Worm (Caenorhabditis elegans) whole organism, young adult: ENCODE results near the gene panl-3.

Experiments
- F23B12.7 ChIP-seq: sonication (generic microtip); optimal IDR thresholded peaks from 2 replicates; lab custom pipeline; 2017; ENCODE audit warnings: missing genetic modification characterization, mild to moderate bottlenecking, missing compliant biosample characterization, antibody characterized with exemption, moderate library complexity; ENCODE audit not compliant: insufficient read depth
- K12H6.12 ChIP-seq: fragments of 200-800 bp; sonication (Bioruptor generic); optimal IDR thresholded peaks from 2 replicates; lab custom pipeline; 2018; ENCODE audit warnings: mild to moderate bottlenecking, missing genetic modification characterization, missing compliant biosample characterization
- Y53F4B.3 ChIP-seq: fragments of 200-800 bp; sonication (Bioruptor generic); IDR thresholded peaks from 2 replicates; pipeline ENCODE4 v1.3.6; 2022; ENCODE audit warnings: missing genetic modification reagents, missing genetic modification characterization, missing compliant biosample characterization
- Y79H2A.3 ChIP-seq: fragments of 200-800 bp; sonication (Bioruptor generic); conservative IDR thresholded peaks from 2 replicates; pipeline ENCODE4 v1.3.6; 2022; ENCODE audit warnings: missing genetic modification reagents, missing genetic modification characterization, missing compliant biosample characterization
- ZK185.1 ChIP-seq: sonication (generic microtip); optimal IDR thresholded peaks from 2 replicates; lab custom pipeline; 2016; ENCODE audit warnings: mild to moderate bottlenecking, missing genetic modification characterization, missing compliant biosample characterization; ENCODE audit not compliant: poor library complexity, severe bottlenecking
- aptf-3 ChIP-seq: fragments of 200-800 bp; sonication (Bioruptor generic); IDR thresholded peaks from 2 replicates; pipeline ENCODE4 v1.3.6; 2022; ENCODE audit warnings: missing genetic modification characterization, missing compliant biosample characterization
- athp-1 ChIP-seq: sonication (generic microtip); optimal IDR thresholded peaks from 2 replicates; lab custom pipeline; 2017; ENCODE audit warnings: mild to moderate bottlenecking, missing genetic modification characterization, missing compliant biosample characterization
- attf-3 ChIP-seq: fragments of 200-800 bp; sonication (Bioruptor generic); conservative IDR thresholded peaks from 2 replicates; pipeline ENCODE4 v1.3.6; 2022; ENCODE audit warnings: missing genetic modification reagents, missing genetic modification characterization, missing compliant biosample characterization
- bed-2 ChIP-seq: fragments of 200-800 bp; sonication (Bioruptor generic); IDR thresholded peaks from 2 replicates; pipeline ENCODE4 v1.3.6; 2022; ENCODE audit warnings: missing genetic modification reagents, missing genetic modification characterization, missing compliant biosample characterization
- ccch-3 ChIP-seq: fragments of 200-800 bp; sonication (Bioruptor generic); optimal IDR thresholded peaks from 2 replicates; lab custom pipeline; 2018; ENCODE audit warnings: mild to moderate bottlenecking, missing genetic modification characterization, missing compliant biosample characterization
- cebp-1 ChIP-seq, 2 experiments: fragments of 200-800 bp in 1 of 2; sonication (Bioruptor generic) in 1 of 2; sonication (generic microtip) in 1 of 2; IDR thresholded peaks in 1 of 2; optimal IDR thresholded peaks in 1 of 2; 2 replicates each; pipeline versions ENCODE4 v1.3.6 to Lab custom; 2017 to 2022; ENCODE audit warnings: missing compliant biosample characterization in 2 of 2, missing genetic modification characterization in 2 of 2, mild to moderate bottlenecking in 1 of 2, missing genetic modification reagents in 1 of 2, moderate library complexity in 1 of 2
- cebp-2 ChIP-seq: fragments of 200-800 bp; sonication (Bioruptor generic); IDR thresholded peaks from 2 replicates; pipeline ENCODE4 v1.3.6; 2022; ENCODE audit warnings: missing genetic modification characterization, missing compliant biosample characterization
- ceh-27 ChIP-seq: fragments of 200-800 bp; sonication (Bioruptor generic); optimal IDR thresholded peaks from 2 replicates; lab custom pipeline; 2018; ENCODE audit warnings: mild to moderate bottlenecking, missing genetic modification characterization, moderate library complexity, missing compliant biosample characterization
- dox-1 ChIP-seq: fragments of 200-800 bp; sonication (Bioruptor generic); IDR thresholded peaks from 2 replicates; pipeline ENCODE4 v1.3.6; 2022; ENCODE audit warnings: missing genetic modification reagents, missing genetic modification characterization, missing compliant biosample characterization
- dpff-1 ChIP-seq: sonication (generic microtip); optimal IDR thresholded peaks from 2 replicates; lab custom pipeline; 2017; ENCODE audit warnings: mild to moderate bottlenecking, missing genetic modification characterization, missing compliant biosample characterization
- efl-1 ChIP-seq: fragments of 150-350 bp; optimal IDR thresholded peaks from 2 replicates; lab custom pipeline; 2014; ENCODE audit warnings: missing biosample characterization, missing genetic modification reagents, missing genetic modification characterization
- egl-18 ChIP-seq: fragments of 200-800 bp; sonication (Bioruptor generic); IDR thresholded peaks from 2 replicates; pipeline ENCODE4 v1.3.6; 2022; ENCODE audit warnings: missing genetic modification reagents, missing genetic modification characterization, missing compliant biosample characterization
- egrh-3 ChIP-seq: fragments of 200-800 bp; sonication (Bioruptor generic); IDR thresholded peaks from 2 replicates; pipeline ENCODE4 v1.3.6; 2022; ENCODE audit warnings: missing genetic modification reagents, missing genetic modification characterization, missing compliant biosample characterization
- ets-4 ChIP-seq: fragments of 200-800 bp; sonication (Bioruptor generic); optimal IDR thresholded peaks from 2 replicates; lab custom pipeline; 2018; ENCODE audit warnings: mild to moderate bottlenecking, missing genetic modification characterization, missing compliant biosample characterization
- hlh-12 ChIP-seq: sonication (generic microtip); optimal IDR thresholded peaks from 2 replicates; lab custom pipeline; 2016; ENCODE audit warnings: missing genetic modification characterization, missing compliant biosample characterization
- hmg-1.2 ChIP-seq: fragments of 200-800 bp; sonication (Bioruptor generic); IDR thresholded peaks from 2 replicates; pipeline ENCODE4 v1.3.6; 2022; ENCODE audit warnings: missing genetic modification reagents, missing genetic modification characterization, missing compliant biosample characterization
- hmg-20 ChIP-seq: fragments of 200-800 bp; sonication (Bioruptor generic); IDR thresholded peaks from 2 replicates; pipeline ENCODE4 v1.3.6; 2022; ENCODE audit warnings: missing genetic modification reagents, missing genetic modification characterization, missing compliant biosample characterization
- hrde-1 ChIP-seq: sonication (generic microtip); optimal IDR thresholded peaks from 2 replicates; lab custom pipeline; 2016; ENCODE audit warnings: missing genetic modification characterization, mild to moderate bottlenecking, missing compliant biosample characterization, moderate library complexity, missing genotype, missing genetic modification reagents, borderline replicate concordance
- let-526 ChIP-seq: fragments of 200-800 bp; sonication (Bioruptor generic); IDR thresholded peaks from 2 replicates; pipeline ENCODE4 v1.3.6; 2022; ENCODE audit warnings: missing genetic modification reagents, missing genetic modification characterization, missing compliant biosample characterization
- lin-40 ChIP-seq: sonication (generic microtip); optimal IDR thresholded peaks from 2 replicates; lab custom pipeline; 2016; ENCODE audit warnings: missing genetic modification characterization, mild to moderate bottlenecking, missing compliant biosample characterization, missing genotype, missing genetic modification reagents
- lsl-1 ChIP-seq: fragments of 200-800 bp; sonication (Bioruptor generic); optimal IDR thresholded peaks from 2 replicates; lab custom pipeline; 2018; ENCODE audit warnings: mild to moderate bottlenecking, missing genetic modification characterization, moderate library complexity, missing compliant biosample characterization
- madf-10 ChIP-seq: sonication (generic microtip); optimal IDR thresholded peaks from 2 replicates; lab custom pipeline; 2016; ENCODE audit warnings: mild to moderate bottlenecking, missing genetic modification characterization, missing compliant biosample characterization
- mcd-1 ChIP-seq: fragments of 200-800 bp; sonication (Bioruptor generic); IDR thresholded peaks from 2 replicates; pipeline ENCODE4 v1.3.6; 2022; ENCODE audit warnings: missing genetic modification reagents, missing genetic modification characterization, missing compliant biosample characterization
- mes-4 ChIP-seq: sonication (generic microtip); optimal IDR thresholded peaks from 2 replicates; lab custom pipeline; 2016; ENCODE audit warnings: missing genotype, missing genetic modification characterization, missing compliant biosample characterization
- nfyb-1 ChIP-seq: fragments of 200-800 bp; sonication (Bioruptor generic); IDR thresholded peaks from 2 replicates; pipeline ENCODE4 v1.3.6; 2022; ENCODE audit warnings: missing genetic modification reagents, missing genetic modification characterization, missing compliant biosample characterization
- rcor-1 ChIP-seq: fragments of 200-800 bp; sonication (Bioruptor generic); IDR thresholded peaks from 2 replicates; pipeline ENCODE4 v1.3.6; 2022; ENCODE audit warnings: missing genetic modification reagents, missing genetic modification characterization, missing compliant biosample characterization
- sea-2 ChIP-seq: fragments of 200-800 bp; sonication (Bioruptor generic); IDR thresholded peaks from 2 replicates; pipeline ENCODE4 v1.3.6; 2022; ENCODE audit warnings: missing genetic modification characterization, missing compliant biosample characterization
- snpc-4 ChIP-seq, 5 experiments: fragments of 150-350 bp in 1 of 5; sonication (generic microtip) in 4 of 5; optimal IDR thresholded peaks; 2 replicates each; lab custom pipeline; 2014 to 2018; ENCODE audit warnings: missing genetic modification characterization in 5 of 5, missing biosample characterization in 3 of 5, antibody characterized with exemption in 2 of 5, mild to moderate bottlenecking in 2 of 5, missing compliant biosample characterization in 2 of 5, missing genotype in 2 of 5, moderate library complexity in 2 of 5, missing genetic modification reagents in 1 of 5
- zim-3 ChIP-seq: sonication (generic microtip); optimal IDR thresholded peaks from 2 replicates; lab custom pipeline; 2017; ENCODE audit warnings: mild to moderate bottlenecking, missing genetic modification characterization, moderate library complexity, missing compliant biosample characterization
- ztf-18 ChIP-seq: sonication (generic microtip); optimal IDR thresholded peaks from 2 replicates; lab custom pipeline; 2016; ENCODE audit warnings: missing genotype, mild to moderate bottlenecking, missing genetic modification characterization, missing compliant biosample characterization
- ztf-25 ChIP-seq: fragments of 200-800 bp; sonication (Bioruptor generic); IDR thresholded peaks from 2 replicates; pipeline ENCODE4 v1.3.6; 2022; ENCODE audit warnings: missing genetic modification reagents, missing genetic modification characterization, missing compliant biosample characterization
- ztf-26 ChIP-seq: sonication (generic microtip); optimal IDR thresholded peaks from 2 replicates; lab custom pipeline; 2017; ENCODE audit warnings: missing genetic modification characterization, missing compliant biosample characterization
- ztf-6 ChIP-seq: fragments of 200-800 bp; sonication (Bioruptor generic); IDR thresholded peaks from 2 replicates; pipeline ENCODE4 v1.3.6; 2022; ENCODE audit warnings: missing genetic modification reagents, missing genetic modification characterization, missing compliant biosample characterization

panl-3 gene

DNA sequence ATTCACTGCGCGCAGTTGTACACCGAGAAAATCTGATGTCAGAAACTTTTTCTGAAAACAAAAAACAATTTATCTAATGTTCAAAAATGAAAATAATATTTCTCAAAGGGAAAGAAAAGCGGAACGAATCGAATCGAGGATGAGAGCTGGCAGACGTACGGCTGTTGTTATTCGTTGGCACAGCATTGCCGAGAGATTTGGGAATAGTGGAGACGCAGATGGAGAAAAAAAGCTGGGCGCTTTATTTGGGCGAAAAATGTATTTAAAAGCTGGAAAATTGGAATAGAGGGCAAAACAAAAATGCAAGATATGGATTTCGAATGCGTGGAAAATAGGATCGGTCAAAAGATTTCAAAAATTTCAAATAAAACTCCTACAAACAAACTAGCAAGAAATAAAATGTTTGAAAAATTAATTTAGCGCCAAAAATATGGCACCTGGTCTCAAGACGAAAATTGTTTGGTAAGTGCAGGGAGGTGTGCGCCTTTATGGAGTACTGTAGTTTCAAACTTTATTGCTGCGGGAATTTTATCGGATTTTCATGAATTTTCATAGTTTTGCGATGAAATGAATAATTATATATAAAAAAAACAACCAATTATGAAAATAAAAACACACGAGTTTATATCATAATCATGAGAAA is 40.4 kb downstream of the panl-3 start, which contains the start of gene gpdh-2 (continued):
- peak; percentile 37 for TF ChIP-seq efl-1 (GFP tag; lab: Kevin White, UChicago)
- no peak for TF ChIP-seq attf-3 (GFP tag; lab: Robert Waterston, UW)
- TF ChIP-seq cebp-2 (GFP tag; lab: Robert Waterston, UW), result no peak
- peak; percentile 69 for TF ChIP-seq lsl-1
- no peak for TF ChIP-seq Y53F4B.3 (GFP tag; lab: Robert Waterston, UW)
- TF ChIP-seq egrh-3 (GFP tag; lab: Robert Waterston, UW), result no peak

DNA sequence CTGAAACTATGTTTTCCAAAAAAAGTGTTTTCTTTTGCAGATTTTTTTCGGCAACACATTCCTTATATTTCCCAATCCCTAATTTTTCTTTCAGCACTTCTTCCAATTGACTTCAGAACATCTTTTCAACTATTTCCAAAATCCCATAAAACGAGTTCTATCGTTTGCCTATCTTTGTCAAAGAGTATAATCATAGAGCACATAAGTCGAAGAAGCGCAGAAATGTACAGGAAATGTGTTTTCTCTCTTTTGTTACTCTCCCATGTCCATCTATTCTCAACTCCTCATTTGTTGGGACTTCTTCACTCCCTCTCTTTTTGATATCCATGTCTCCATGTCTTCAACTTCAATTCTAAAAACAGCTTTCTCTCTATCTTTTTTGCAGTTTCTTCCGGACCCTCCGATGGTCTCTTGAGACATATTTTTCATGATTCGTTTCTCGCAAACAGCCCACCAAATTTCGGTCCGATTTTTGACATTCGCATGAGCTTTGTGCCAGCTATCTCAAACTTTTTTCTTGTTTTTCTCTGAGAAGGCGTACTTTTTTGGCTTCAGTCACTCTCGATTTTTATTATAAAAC is 41.4 kb downstream of the panl-3 start, which contains the start of gene twk-48:
twk-48 (plus strand) TSS at position 530 of the 580 bp plus-strand sequence.
- TF ChIP-seq hmg-1.2 (GFP tag; lab: Robert Waterston, UW) (0 out of 2 replicates have a peak, but pooled peaks have one; percentile 10), ztf-6 (no peak)

DNA sequence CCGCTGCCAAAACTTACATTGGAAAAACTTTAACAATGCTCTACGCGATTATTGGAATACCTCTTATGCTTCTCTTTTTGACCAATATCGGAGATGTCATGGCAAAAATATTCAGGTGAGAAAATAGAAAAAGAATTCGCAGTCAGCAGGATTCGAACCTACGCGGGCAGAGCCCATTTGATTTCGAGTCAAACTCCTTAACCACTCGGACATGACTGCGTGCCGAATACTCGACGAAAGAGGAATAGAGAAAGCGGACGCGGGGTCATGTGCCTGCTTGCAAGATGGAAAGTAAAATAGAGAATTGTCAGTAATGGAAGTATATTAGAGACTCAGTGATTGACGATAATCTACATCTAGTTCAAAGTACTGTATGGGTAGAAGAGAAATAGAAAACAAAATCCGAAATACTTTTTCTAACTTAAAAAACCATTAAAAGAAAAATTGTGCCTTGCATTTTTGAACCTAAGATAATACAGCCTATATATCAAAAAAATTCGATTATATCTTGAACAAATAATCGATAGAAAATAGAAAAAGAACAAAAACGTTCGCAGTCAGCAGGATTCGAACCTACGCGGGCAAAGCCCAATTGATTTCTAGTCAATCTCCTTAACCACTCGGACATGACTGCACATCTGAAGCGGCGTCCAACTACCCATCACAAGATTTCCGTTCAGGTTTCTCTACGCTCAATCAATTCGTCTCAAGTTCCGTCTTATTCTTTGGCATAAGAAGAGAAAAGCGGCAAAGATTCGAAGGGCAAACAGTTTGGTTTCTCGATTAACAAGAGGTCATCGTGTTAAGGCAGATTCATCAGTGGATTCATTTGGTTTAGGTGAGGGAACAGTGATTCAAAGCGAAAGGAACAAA is 42.9 kb downstream of the panl-3 start:
- TF ChIP-seq nfyb-1 (GFP tag; lab: Robert Waterston, UW) (peak; percentile 81), ztf-18 (tag; lab: Kevin White, UChicago) (peak; percentile 60), cebp-2 (GFP tag; lab: Robert Waterston, UW) (peak; percentile 89; the same call in 1 of the 2 replicates), let-526 (peak; percentile 68; the same call in 1 of the 2 replicates), athp-1 (peak; percentile 72), hrde-1 (tag; lab: Kevin White, UChicago) (peak; percentile 14), rcor-1 (peak; percentile 81), egl-18 (GFP tag; lab: Robert Waterston, UW) (no peak), ztf-26 (tag; lab: Kevin White, UChicago) (peak; percentile 47), dox-1 (GFP tag; lab: Robert Waterston, UW) (peak; percentile 72), ztf-25 (GFP tag; lab: Robert Waterston, UW) (peak; percentile 85), ets-4 (GFP tag; lab: Kevin White, UChicago) (peak; percentile 14), madf-10 (tag; lab: Kevin White, UChicago) (peak; percentile 56), ccch-3 (GFP tag; lab: Kevin White, UChicago) (peak; percentile 61), hlh-12 (tag; lab: Kevin White, UChicago) (peak; percentile 51), dpff-1 (tag; lab: Kevin White, UChicago) (no peak), Y79H2A.3 (no peak), cebp-1 (GFP tag; IDR thresholded peaks at IDR 0.05; lab: Robert Waterston, UW) (no peak; the same call in 1 of the 2 replicates), cebp-1 (tag; optimal IDR thresholded peaks at IDR 0.05; lab: Kevin White, UChicago) (peak; percentile 66), efl-1 (GFP tag; lab: Kevin White, UChicago) (no peak), lin-40 (peak; percentile 64), K12H6.12 (tag; lab: Kevin White, UChicago) (peak; percentile 40), aptf-3 (0 out of 2 replicates have a peak, but pooled peaks have one; percentile 71), lsl-1 (peak; percentile 54), ZK185.1 (tag; lab: Kevin White, UChicago) (peak; percentile 74), ceh-27 (GFP tag; lab: Kevin White, UChicago) (peak; percentile 59), F23B12.7 (no peak), hmg-20 (GFP tag; lab: Robert Waterston, UW) (peak; percentile 78; the same call in 1 of the 2 replicates), mes-4 (peak; percentile 15), zim-3 (tag; lab: Kevin White, UChicago) (peak; percentile 80), bed-2 (GFP tag; lab: Robert Waterston, UW) (no peak), attf-3 (GFP tag; lab: Robert Waterston, UW) (0 out of 2 replicates have a peak, but pooled peaks have one; percentile 37), sea-2 (no peak), snpc-4 (GFP tag; optimal IDR thresholded peaks at IDR 0.05; lab: Kevin White, UChicago) (no peak), snpc-4 (tag; optimal IDR thresholded peaks at IDR 0.05; lab: Kevin White, UChicago) (peak in 2 of 4 experiments; percentile 34 to 37), mcd-1 (GFP tag; lab: Robert Waterston, UW) (peak; percentile 72)
